Worm (Caenorhabditis elegans): ENCODE data around the gene pqn-41.

pqn-41 gene

DNA sequence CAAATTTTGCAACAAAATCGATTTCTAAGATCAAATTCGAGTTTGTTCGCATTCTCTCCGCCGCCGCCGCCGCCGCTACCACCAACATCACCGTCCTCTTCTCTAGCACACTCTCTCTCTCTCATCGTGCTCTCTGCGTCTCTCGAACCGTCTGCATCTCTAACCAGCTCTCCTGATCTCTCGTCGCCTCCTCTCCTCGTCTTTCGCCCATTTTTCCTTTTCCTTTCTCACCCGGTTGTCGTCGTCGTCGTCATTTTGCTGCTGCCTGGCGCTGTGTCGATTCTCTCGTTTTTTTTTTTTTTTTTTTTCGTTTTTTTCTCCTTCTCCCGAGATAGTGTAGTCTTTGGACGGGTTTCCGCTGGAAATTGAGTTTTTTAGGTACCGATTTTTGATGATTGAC lies 20.7 kb downstream of the pqn-41 start (continued):
- TF ChIP-seq saeg-2 (GFP tag; IDR thresholded peaks at IDR 0.05) (peak; percentile 91), php-3 (GFP tag; IDR thresholded peaks at IDR 0.05) (peak; percentile 47; the same call in 1 of the 2 replicates), nhr-42 (GFP tag; IDR thresholded peaks at IDR 0.05) (peak; percentile 56; the same call in 1 of the 2 replicates), gei-8 (GFP tag; optimal IDR thresholded peaks at IDR 0.05) (peak; percentile 92), hlh-11 (tag; optimal IDR thresholded peaks at IDR 0.05) (peak; percentile 99), nhr-28 (tag; optimal IDR thresholded peaks at IDR 0.05) (peak; percentile 82), dmd-9 (GFP tag; IDR thresholded peaks at IDR 0.05) (peak; percentile 4; the same call in 1 of the 2 replicates), lin-29 (GFP tag; IDR thresholded peaks at IDR 0.05) (peak; percentile 88), pha-4 (GFP tag; IDR thresholded peaks at IDR 0.05) (peak; percentile 95), pha-4 (tag; optimal IDR thresholded peaks at IDR 0.05) (no peak), mxl-3 (GFP tag; optimal IDR thresholded peaks at IDR 0.05) (peak; percentile 69), zfp-3 (GFP tag; conservative IDR thresholded peaks at IDR 0.05) (peak; percentile 77), ama-1 (optimal IDR thresholded peaks at IDR 0.05) (peak; percentile 76), nhr-77 (tag; optimal IDR thresholded peaks at IDR 0.05) (peak; percentile 76), mep-1 (tag; optimal IDR thresholded peaks at IDR 0.05) (peak; percentile 88), hif-1 (tag; optimal IDR thresholded peaks at IDR 0.05) (peak in 1 of 2 experiments; percentile 76), ZK546.5 (tag; optimal IDR thresholded peaks at IDR 0.05) (no peak), aha-1 (tag) (peak; percentile 97), rbr-2 (tag; optimal IDR thresholded peaks at IDR 0.05) (peak; percentile 90), jun-1 (tag; optimal IDR thresholded peaks at IDR 0.05) (peak; percentile 87), Y75B8A.6 (GFP tag; IDR thresholded peaks at IDR 0.05) (0 out of 2 replicates have a peak, but pooled peaks have one; percentile 28), F10B5.3 (tag; optimal IDR thresholded peaks at IDR 0.05) (no peak), ceh-28 (tag; optimal IDR thresholded peaks at IDR 0.05) (peak; percentile 6), ztf-11 (tag; optimal IDR thresholded peaks at IDR 0.05) (no peak), nhr-6 (tag; optimal IDR thresholded peaks at IDR 0.05) (peak; percentile 51), ces-1 (GFP tag; optimal IDR thresholded peaks at IDR 0.05) (no peak), zag-1 (tag; optimal IDR thresholded peaks at IDR 0.05) (no peak), hlh-30 (tag; optimal IDR thresholded peaks at IDR 0.05; ENCODE audit: insufficient read depth) (peak; percentile 90), madf-5 (GFP tag; IDR thresholded peaks at IDR 0.05) (0 out of 4 replicates have a peak, but pooled peaks of 1 of the 2 experiments have one; percentile 38), mes-2 (tag; optimal IDR thresholded peaks at IDR 0.05; ENCODE audit: poor library complexity, severe bottlenecking) (peak; percentile 74), ctbp-1 (GFP tag; IDR thresholded peaks at IDR 0.05) (peak; percentile 92), nhr-76 (tag; optimal IDR thresholded peaks at IDR 0.05) (peak; percentile 17), unc-62 (GFP tag; optimal IDR thresholded peaks at IDR 0.05 in 1 of 2) (peak in 1 of 2 experiments; percentile 98), unc-62 (tag; optimal IDR thresholded peaks at IDR 0.05) (no peak), T20F7.1 (GFP tag; optimal IDR thresholded peaks at IDR 0.05) (no peak), T26A8.4 (GFP tag; IDR thresholded peaks at IDR 0.05) (peak; percentile 85), hmg-1.1 (GFP tag; IDR thresholded peaks at IDR 0.05) (peak; percentile 87), snpc-4 (tag; optimal IDR thresholded peaks at IDR 0.05) (no peak), madf-9 (GFP tag; conservative IDR thresholded peaks at IDR 0.05) (peak; percentile 89), attf-4 (tag; optimal IDR thresholded peaks at IDR 0.05) (no peak), nhr-10 (tag; optimal IDR thresholded peaks at IDR 0.05) (peak; percentile 79), ceh-32 (tag; optimal IDR thresholded peaks at IDR 0.05; ENCODE audit: poor library complexity) (peak; percentile 15), lin-38 (GFP tag; IDR thresholded peaks at IDR 0.05) (peak; percentile 73), fkh-10 (GFP tag; optimal IDR thresholded peaks at IDR 0.05) (peak; percentile 56), lin-1 (GFP tag; IDR thresholded peaks at IDR 0.05) (peak; percentile 92), vab-7 (GFP tag; IDR thresholded peaks at IDR 0.05) (no peak), Y48G9A.11 (GFP tag; IDR thresholded peaks at IDR 0.05) (no peak), nhr-237 (tag; optimal IDR thresholded peaks at IDR 0.05) (peak; percentile 44), nhr-102 (tag; optimal IDR thresholded peaks at IDR 0.05) (peak; percentile 88), nhr-25 (tag; optimal IDR thresholded peaks at IDR 0.05; ENCODE audit: borderline replicate concordance, insufficient read depth) (peak; percentile 89), fos-1 (tag; optimal IDR thresholded peaks at IDR 0.05) (peak; percentile 48)
